Fruit fly (Drosophila melanogaster) whole organism, larva: ENCODE measurements around the gene Ald1.

Experiments
- noc ChIP-seq: fragments of 200-800 bp; sonication (Bioruptor generic); optimal IDR thresholded peaks from 3 replicates; lab custom pipeline; 2019; ENCODE audit warnings: missing biosample characterization, mild to moderate bottlenecking, missing genetic modification characterization, moderate library complexity

Ald1 gene

DNA sequence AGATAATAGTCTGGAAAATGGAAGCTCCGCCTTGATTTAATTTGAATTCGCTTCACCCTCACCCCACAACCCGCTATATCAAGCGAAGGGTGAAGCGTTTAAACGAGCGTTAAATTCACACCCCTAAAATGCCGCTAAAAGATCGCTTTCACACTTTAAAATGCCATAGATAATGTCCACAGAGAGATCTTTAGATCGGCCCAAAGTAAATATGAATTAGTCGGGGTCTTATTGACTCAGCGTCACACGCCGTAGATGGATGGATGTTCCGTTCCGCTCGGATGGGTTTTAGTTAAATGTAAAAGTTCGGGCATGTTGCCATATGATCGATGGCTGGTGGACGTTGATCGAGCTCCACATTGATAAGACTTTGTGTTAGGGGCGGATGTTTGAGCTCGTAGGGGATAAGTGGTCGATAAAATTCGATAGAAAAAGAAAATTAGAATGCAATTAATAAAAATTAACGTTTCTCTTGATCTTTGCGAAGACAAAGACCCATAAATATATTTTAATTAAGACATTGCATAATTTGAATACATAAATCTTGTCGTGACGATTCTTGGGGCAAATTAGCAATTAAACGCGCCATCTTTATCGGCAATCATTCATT lies 33.3 kb downstream of the Ald1 start:
- peak; percentile 72 for TF ChIP-seq noc (tag; lab: Kevin White, UChicago)

DNA sequence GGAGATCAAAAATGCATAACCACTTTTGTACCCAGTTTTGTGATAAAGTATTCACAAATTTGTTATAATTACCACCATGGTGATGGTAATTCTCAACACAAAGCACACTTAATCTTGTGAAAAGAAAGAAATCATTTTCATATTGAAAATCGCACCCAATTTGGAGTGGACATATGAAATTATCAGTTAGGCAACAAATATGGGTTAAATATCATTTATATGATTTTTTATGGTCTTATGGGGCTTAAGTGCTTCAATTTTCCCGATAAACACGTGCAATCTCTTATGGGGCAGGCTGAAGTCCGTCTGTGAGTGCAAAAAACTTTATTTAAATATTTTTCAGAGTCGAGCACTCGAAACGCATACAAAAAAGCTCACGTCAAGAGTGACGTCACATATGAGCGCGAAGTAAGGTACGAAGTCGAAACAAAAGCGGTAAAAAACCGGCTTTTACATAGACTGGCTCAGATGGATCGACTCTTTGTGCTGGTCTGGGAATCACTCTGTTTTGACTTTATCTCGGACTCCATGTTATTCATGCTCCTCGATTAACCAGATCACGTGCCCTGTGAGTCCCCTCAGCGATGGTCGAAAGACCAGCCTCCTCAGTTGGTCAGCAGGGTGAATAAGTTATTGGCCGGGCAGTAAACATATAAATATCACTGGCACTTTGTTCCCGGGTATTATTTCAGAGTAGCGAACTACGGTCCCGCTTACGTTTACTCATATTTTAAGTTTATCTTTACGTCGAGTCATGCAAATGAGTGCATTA lies 34.7 kb downstream of the Ald1 start:
- no peak for TF ChIP-seq noc (tag; lab: Kevin White, UChicago)

DNA sequence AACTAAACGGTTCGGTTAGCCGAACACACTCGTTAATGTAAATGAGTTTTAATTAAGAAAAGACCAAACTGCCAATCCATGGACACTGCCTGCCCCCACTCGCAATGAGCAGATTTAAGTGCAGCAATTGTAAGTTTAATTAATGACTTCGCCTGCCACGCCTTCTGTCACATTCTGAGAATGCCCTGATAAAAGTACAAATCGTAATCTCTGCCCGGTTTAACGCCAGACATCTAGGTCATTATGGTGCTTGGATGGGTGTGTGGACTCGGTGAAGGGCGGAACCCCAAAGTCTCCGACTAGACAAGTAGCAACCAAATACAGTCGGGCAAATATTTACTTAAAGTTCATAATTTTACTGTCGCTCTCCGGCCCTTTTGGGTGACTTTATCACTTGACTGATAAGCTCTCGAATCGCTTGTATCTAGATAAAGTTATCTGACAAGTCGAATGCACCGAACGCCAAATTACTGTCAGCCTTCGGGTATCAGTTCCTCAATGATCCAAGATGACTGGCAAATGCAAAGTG lies 39.2 kb downstream of the Ald1 start:
- TF ChIP-seq noc (tag; lab: Kevin White, UChicago) = no peak

dm6 chr3R:26214301-26214700 lies 47.1 kb downstream of the Ald1 start:
- TF ChIP-seq noc (tag; lab: Kevin White, UChicago) = no peak

- TF ChIP-seq noc (tag; lab: Kevin White, UChicago) = no peak
These were observed 48.5 kb downstream of the Ald1 start for dm6 chr3R:26212935-26213334.
